Fruit fly (Drosophila melanogaster): Measurements from ENCODE around the gene Oseg2.

The Oseg2 gene

dm6 chr3L:2282506-2282905 is 53.1 kb downstream of the Oseg2 start, which contains the start of gene MsR2:
Gene MsR2, plus strand, starts transcription at chr3L:2282883.
- TF ChIP-seq psq (optimal IDR thresholded peaks at IDR 0.05) (no peak), Sin3A (optimal IDR thresholded peaks at IDR 0.05) (no peak), h (optimal IDR thresholded peaks at IDR 0.05) (no peak), insv (optimal IDR thresholded peaks at IDR 0.05) (no peak)

Measured in Kc167 (cell line).